Worm (Caenorhabditis elegans) whole organism, L1 larva: ENCODE measurements around the gene tsp-18.

Experiments
- C34B4.2 ChIP-seq: sonication (generic microtip); optimal IDR thresholded peaks from 2 replicates; lab custom pipeline; 2017; ENCODE audit warnings: mild to moderate bottlenecking, missing genetic modification characterization, missing compliant biosample characterization
- F16B12.6 ChIP-seq: fragments of 150-350 bp; optimal IDR thresholded peaks from 2 replicates; lab custom pipeline; 2014; ENCODE audit warnings: missing biosample characterization, missing genetic modification characterization
- Y116A8C.19 ChIP-seq: sonication (generic microtip); optimal IDR thresholded peaks from 2 replicates; lab custom pipeline; 2016; ENCODE audit warnings: missing compliant biosample characterization, missing genetic modification characterization, borderline replicate concordance
- alr-1 ChIP-seq: fragments of 200-800 bp; sonication (Bioruptor generic); optimal IDR thresholded peaks from 2 replicates; lab custom pipeline; 2018; ENCODE audit warnings: borderline replicate concordance, mild to moderate bottlenecking, missing genetic modification characterization, missing compliant biosample characterization
- aly-2 ChIP-seq: fragments of 150-350 bp; optimal IDR thresholded peaks from 2 replicates; lab custom pipeline; 2014; ENCODE audit warnings: missing biosample characterization, missing genetic modification characterization
- ama-1 ChIP-seq: fragments of 150-350 bp; optimal IDR thresholded peaks from 2 replicates; lab custom pipeline; 2014
- ceh-8 ChIP-seq: fragments of 200-800 bp; sonication (Bioruptor generic); optimal IDR thresholded peaks from 2 replicates; lab custom pipeline; 2018; ENCODE audit warnings: mild to moderate bottlenecking, missing genetic modification characterization, moderate library complexity, missing compliant biosample characterization
- ceh-88 ChIP-seq: fragments of 200-800 bp; sonication (Bioruptor generic); IDR thresholded peaks from 2 replicates; pipeline ENCODE4 v1.3.6; 2022; ENCODE audit warnings: missing genetic modification characterization, missing compliant biosample characterization
- ceh-90 ChIP-seq: sonication (generic microtip); optimal IDR thresholded peaks from 2 replicates; lab custom pipeline; 2016; ENCODE audit warnings: missing genetic modification characterization, missing compliant biosample characterization
- dpl-1 ChIP-seq, 3 experiments: fragments of 150-350 bp in 2 of 3; sonication (generic microtip) in 1 of 3; optimal IDR thresholded peaks; 2 replicates each; lab custom pipeline; 2014 to 2017; ENCODE audit warnings: missing biosample characterization in 3 of 3, missing genetic modification characterization in 3 of 3, missing genetic modification reagents in 3 of 3
- elt-3 ChIP-seq, 6 experiments: fragments of 150-350 bp in 1 of 6; sonication (generic microtip); optimal IDR thresholded peaks; 2 replicates each; lab custom pipeline; 2017 to 2018; ENCODE audit warnings: missing biosample characterization in 6 of 6, missing genetic modification characterization in 6 of 6, inconsistent platforms in 1 of 6
- fkh-4 ChIP-seq: sonication (generic microtip); optimal IDR thresholded peaks from 2 replicates; lab custom pipeline; 2016; ENCODE audit warnings: missing compliant biosample characterization, missing genetic modification characterization, borderline replicate concordance
- fos-1 ChIP-seq: fragments of 150-350 bp; optimal IDR thresholded peaks from 2 replicates; lab custom pipeline; 2014; ENCODE audit warnings: missing biosample characterization, missing genetic modification characterization
- grh-1 ChIP-seq: fragments of 200-800 bp; sonication (Bioruptor generic); IDR thresholded peaks from 2 replicates; pipeline ENCODE4 v1.3.6; 2022; ENCODE audit warnings: missing genetic modification reagents, missing genetic modification characterization, missing compliant biosample characterization
- hlh-4 ChIP-seq: sonication (generic microtip); optimal IDR thresholded peaks from 2 replicates; lab custom pipeline; 2016; ENCODE audit warnings: mild to moderate bottlenecking, missing genetic modification characterization, missing compliant biosample characterization
- hpl-2 ChIP-seq: fragments of 150-350 bp; optimal IDR thresholded peaks from 2 replicates; lab custom pipeline; 2014; ENCODE audit warnings: missing biosample characterization, missing genetic modification reagents, missing genetic modification characterization
- isw-1 ChIP-seq: fragments of 200-800 bp; sonication (Bioruptor generic); IDR thresholded peaks from 2 replicates; pipeline ENCODE4 v1.3.6; 2022; ENCODE audit warnings: missing genetic modification characterization, missing compliant biosample characterization
- lin-15B ChIP-seq: fragments of 150-350 bp; sonication (generic microtip); optimal IDR thresholded peaks from 3 replicates; lab custom pipeline; 2014; ENCODE audit warnings: missing biosample characterization, missing genetic modification characterization
- lin-39 ChIP-seq: fragments of 150-350 bp; optimal IDR thresholded peaks from 2 replicates; lab custom pipeline; 2014; ENCODE audit warnings: missing biosample characterization, missing genetic modification reagents, missing genetic modification characterization
- lir-3 ChIP-seq: sonication (generic microtip); optimal IDR thresholded peaks from 2 replicates; lab custom pipeline; 2016; ENCODE audit warnings: mild to moderate bottlenecking, missing genetic modification characterization, moderate library complexity, missing compliant biosample characterization; ENCODE audit not compliant: poor library complexity
- lsy-2 ChIP-seq, 2 experiments: fragments of 150-350 bp; optimal IDR thresholded peaks; 2 replicates each; lab custom pipeline; 2014; ENCODE audit warnings: missing biosample characterization in 2 of 2, missing genetic modification characterization in 2 of 2
- mab-9 ChIP-seq: fragments of 200-800 bp; sonication (Bioruptor generic); IDR thresholded peaks from 2 replicates; pipeline ENCODE4 v1.3.6; 2022; ENCODE audit warnings: missing genetic modification reagents, missing genetic modification characterization, missing compliant biosample characterization
- mep-1 ChIP-seq: fragments of 150-350 bp; optimal IDR thresholded peaks from 2 replicates; lab custom pipeline; 2014; ENCODE audit warnings: missing biosample characterization, missing genetic modification characterization
- nhr-11 ChIP-seq: fragments of 150-350 bp; optimal IDR thresholded peaks from 2 replicates; lab custom pipeline; 2014; ENCODE audit warnings: missing biosample characterization, missing genetic modification characterization
- nhr-12 ChIP-seq: sonication (generic microtip); optimal IDR thresholded peaks from 2 replicates; lab custom pipeline; 2017; ENCODE audit warnings: missing biosample characterization, missing genetic modification characterization
- nhr-20 ChIP-seq: sonication (generic microtip); optimal IDR thresholded peaks from 2 replicates; lab custom pipeline; 2016; ENCODE audit warnings: mild to moderate bottlenecking, missing genetic modification characterization, missing compliant biosample characterization
- nhr-28 ChIP-seq: fragments of 150-350 bp; optimal IDR thresholded peaks from 2 replicates; lab custom pipeline; 2014; ENCODE audit warnings: missing biosample characterization, missing genetic modification characterization
- nhr-47 ChIP-seq: sonication (generic microtip); optimal IDR thresholded peaks from 2 replicates; lab custom pipeline; 2016; ENCODE audit warnings: mild to moderate bottlenecking, missing genetic modification characterization, moderate library complexity, missing compliant biosample characterization
- nhr-71 ChIP-seq: sonication (generic microtip); optimal IDR thresholded peaks from 2 replicates; lab custom pipeline; 2016; ENCODE audit warnings: mild to moderate bottlenecking, missing genetic modification characterization, moderate library complexity, missing compliant biosample characterization
- nhr-77 ChIP-seq: fragments of 150-350 bp; optimal IDR thresholded peaks from 2 replicates; lab custom pipeline; 2014; ENCODE audit warnings: missing biosample characterization, missing genetic modification characterization
- nhr-84 ChIP-seq: sonication (generic microtip); optimal IDR thresholded peaks from 2 replicates; lab custom pipeline; 2017; ENCODE audit warnings: missing biosample characterization, missing genetic modification characterization
- pax-3 ChIP-seq: fragments of 200-800 bp; sonication (Bioruptor generic); optimal IDR thresholded peaks from 2 replicates; lab custom pipeline; 2018; ENCODE audit warnings: mild to moderate bottlenecking, missing genetic modification characterization, moderate library complexity, missing compliant biosample characterization
- pqm-1 ChIP-seq: sonication (generic microtip); optimal IDR thresholded peaks from 3 replicates; lab custom pipeline; 2017; ENCODE audit warnings: missing biosample characterization, missing genetic modification characterization
- snpc-4 ChIP-seq: fragments of 150-350 bp; optimal IDR thresholded peaks from 2 replicates; lab custom pipeline; 2014; ENCODE audit warnings: missing biosample characterization, missing genetic modification characterization
- snu-23 ChIP-seq: sonication (generic microtip); optimal IDR thresholded peaks from 2 replicates; lab custom pipeline; 2016; ENCODE audit warnings: missing genetic modification characterization, missing compliant biosample characterization
- sptf-1 ChIP-seq: fragments of 150-350 bp; optimal IDR thresholded peaks from 2 replicates; lab custom pipeline; 2014; ENCODE audit warnings: missing biosample characterization, missing genetic modification characterization
- sup-37 ChIP-seq: fragments of 200-800 bp; sonication (Bioruptor generic); optimal IDR thresholded peaks from 2 replicates; lab custom pipeline; 2018; ENCODE audit warnings: mild to moderate bottlenecking, missing genetic modification characterization, missing compliant biosample characterization
- unc-130 ChIP-seq: fragments of 150-350 bp; optimal IDR thresholded peaks from 2 replicates; lab custom pipeline; 2017; ENCODE audit warnings: missing biosample characterization, missing genetic modification characterization, inconsistent platforms
- unc-62 ChIP-seq: fragments of 150-350 bp; optimal IDR thresholded peaks from 2 replicates; lab custom pipeline; 2014; ENCODE audit warnings: missing biosample characterization, missing genetic modification reagents, missing genetic modification characterization
- unc-86 ChIP-seq: sonication (generic microtip); optimal IDR thresholded peaks from 2 replicates; lab custom pipeline; 2016; ENCODE audit warnings: missing genetic modification characterization, missing compliant biosample characterization
- unc-98 ChIP-seq: fragments of 200-800 bp; sonication (Bioruptor generic); IDR thresholded peaks from 2 replicates; pipeline ENCODE4 v1.3.6; 2022; ENCODE audit warnings: missing genetic modification characterization, missing compliant biosample characterization
- vab-15 ChIP-seq: sonication (generic microtip); optimal IDR thresholded peaks from 2 replicates; lab custom pipeline; 2017; ENCODE audit warnings: missing genotype, mild to moderate bottlenecking, missing genetic modification characterization, missing compliant biosample characterization
- xbp-1 ChIP-seq: sonication (generic microtip); optimal IDR thresholded peaks from 2 replicates; lab custom pipeline; 2016; ENCODE audit warnings: missing genetic modification characterization, missing compliant biosample characterization
- zag-1 ChIP-seq: fragments of 150-350 bp; optimal IDR thresholded peaks from 2 replicates; lab custom pipeline; 2014; ENCODE audit warnings: missing biosample characterization, missing genetic modification characterization
- zip-4 ChIP-seq: fragments of 200-800 bp; sonication (Bioruptor generic); optimal IDR thresholded peaks from 2 replicates; lab custom pipeline; 2018; ENCODE audit warnings: mild to moderate bottlenecking, missing genetic modification characterization, moderate library complexity, missing compliant biosample characterization
- ztf-11 ChIP-seq, 2 experiments: sonication (generic microtip); optimal IDR thresholded peaks; 2 replicates each; lab custom pipeline; 2016 to 2017; ENCODE audit warnings: missing genetic modification characterization in 2 of 2, missing biosample characterization in 1 of 2, missing compliant biosample characterization in 1 of 2
- ztf-4 ChIP-seq: fragments of 150-350 bp; optimal IDR thresholded peaks from 2 replicates; lab custom pipeline; 2014; ENCODE audit warnings: missing biosample characterization, missing genetic modification characterization

Gene tsp-18

ce11 chrII:5931109-5931508 is 26.8 kb downstream of the tsp-18 start (continued):
- no peak for TF ChIP-seq unc-98 (GFP tag; lab: Robert Waterston, UW)
- TF ChIP-seq dpl-1 (GFP tag; optimal IDR thresholded peaks at IDR 0.05; lab: Kevin White, UChicago), result peak in 1 of 3 experiments; percentile 1
- no peak for TF ChIP-seq unc-86
- no peak for TF ChIP-seq zag-1
- TF ChIP-seq ceh-90, result no peak
- no peak for TF ChIP-seq snpc-4 (tag; lab: Kevin White, UChicago)
- TF ChIP-seq nhr-20 (tag; lab: Kevin White, UChicago), result peak; percentile 18
- TF ChIP-seq hlh-4 (tag; lab: Kevin White, UChicago), result no peak
- TF ChIP-seq nhr-77 (tag; lab: Kevin White, UChicago), result peak; percentile 47
- TF ChIP-seq Y116A8C.19 (tag; lab: Kevin White, UChicago), result no peak
- no peak for TF ChIP-seq alr-1
- TF ChIP-seq hpl-2 (GFP tag; lab: Kevin White, UChicago), result no peak
- peak in 1 of 2 experiments; percentile 40 for TF ChIP-seq lsy-2 (tag; optimal IDR thresholded peaks at IDR 0.05; lab: Kevin White, UChicago)
- TF ChIP-seq sptf-1 (tag; lab: Kevin White, UChicago), result no peak
- peak; percentile 25 for TF ChIP-seq nhr-71
- TF ChIP-seq lin-15B (tag; lab: Kevin White, UChicago), result no peak
- no peak for TF ChIP-seq pax-3
- TF ChIP-seq pqm-1 (tag; lab: Kevin White, UChicago), result no peak
- no peak for TF ChIP-seq vab-15
- TF ChIP-seq ztf-11 (tag; optimal IDR thresholded peaks at IDR 0.05; lab: Kevin White, UChicago), result no peak
- peak; percentile 3 for TF ChIP-seq ama-1
- TF ChIP-seq nhr-28 (tag; lab: Kevin White, UChicago), result no peak
- TF ChIP-seq F16B12.6, result no peak
- no peak for TF ChIP-seq ztf-4 (tag; lab: Kevin White, UChicago)
- TF ChIP-seq aly-2, result no peak
- TF ChIP-seq zip-4 (GFP tag; lab: Kevin White, UChicago), result no peak
- TF ChIP-seq ceh-88, result no peak
- no peak for TF ChIP-seq unc-130
- TF ChIP-seq fos-1 (tag; lab: Kevin White, UChicago), result no peak
- no peak for TF ChIP-seq xbp-1 (tag; lab: Kevin White, UChicago)
- no peak for TF ChIP-seq mep-1
- TF ChIP-seq C34B4.2 (tag; lab: Kevin White, UChicago), result no peak
- TF ChIP-seq isw-1, result no peak
- TF ChIP-seq elt-3 (tag; optimal IDR thresholded peaks at IDR 0.05; lab: Kevin White, UChicago), result peak in 2 of 6 experiments; percentile 12 to 53
- TF ChIP-seq fkh-4, result no peak
- TF ChIP-seq nhr-47 (tag; lab: Kevin White, UChicago), result no peak
- no peak for TF ChIP-seq ceh-8
- no peak for TF ChIP-seq lir-3 (tag; lab: Kevin White, UChicago)
- TF ChIP-seq sup-37, result no peak
- TF ChIP-seq grh-1 (GFP tag; lab: Robert Waterston, UW), result no peak
- peak; percentile 36 for TF ChIP-seq snu-23 (GFP tag; lab: Kevin White, UChicago)
- no peak for TF ChIP-seq lin-39 (tag; lab: Kevin White, UChicago)
- TF ChIP-seq mab-9 (GFP tag; lab: Robert Waterston, UW), result no peak
- no peak for TF ChIP-seq nhr-11
- TF ChIP-seq nhr-12 (tag; lab: Kevin White, UChicago), result no peak
- no peak for TF ChIP-seq unc-62
- no peak for TF ChIP-seq nhr-84 (tag; lab: Kevin White, UChicago)
